Fruit fly (Drosophila melanogaster) whole organism: ENCODE results near the gene eIF3l.

ENCODE experiments used
- CG8478 ChIP-seq: fragments of >200 bp; optimal IDR thresholded peaks from 2 replicates; lab custom pipeline; 2018; ENCODE audit warnings: inconsistent platforms
- Dll ChIP-seq: fragments of >200 bp; optimal IDR thresholded peaks from 2 replicates; lab custom pipeline; 2017
- pan ChIP-seq: fragments of >200 bp; optimal IDR thresholded peaks from 2 replicates; lab custom pipeline; 2017
- psq ChIP-seq: fragments of >200 bp; optimal IDR thresholded peaks from 2 replicates; lab custom pipeline; 2017
- usp ChIP-seq: fragments of >200 bp; optimal IDR thresholded peaks from 2 replicates; lab custom pipeline; 2017; ENCODE audit warnings: missing biosample characterization, missing genetic modification characterization, mixed read lengths

DNA sequence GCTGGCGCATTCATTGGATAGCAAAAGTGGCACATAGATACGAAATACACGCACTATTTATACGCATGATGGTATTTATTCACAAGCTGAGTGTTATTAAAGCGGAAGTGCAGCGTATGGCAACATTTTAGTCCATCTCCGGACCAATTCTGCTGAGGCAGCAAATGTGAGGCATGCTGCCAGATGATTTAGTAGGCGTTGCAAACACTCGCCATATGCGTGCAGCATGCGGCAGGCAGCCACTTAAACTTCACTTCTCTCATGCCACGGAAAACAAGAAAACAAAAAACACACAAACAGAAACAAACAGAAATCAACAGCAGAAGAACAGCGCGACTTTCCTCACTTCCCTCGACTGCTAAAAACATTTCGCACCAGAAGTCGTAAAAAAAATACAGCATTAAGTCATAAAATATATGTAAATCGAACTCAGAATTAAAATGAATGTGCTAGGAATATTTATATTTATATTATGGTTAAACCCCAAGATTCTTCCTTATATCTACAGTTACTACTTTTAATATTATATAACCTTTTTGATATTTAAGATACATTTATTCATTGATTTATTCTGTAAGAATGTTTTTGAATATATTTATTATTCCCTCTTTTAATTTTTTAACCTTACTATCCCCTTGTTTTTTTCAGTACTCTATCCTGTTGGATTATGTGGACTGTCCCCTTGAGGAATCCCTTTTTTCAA is 46.4 kb downstream of the eIF3l start:
- TF ChIP-seq CG8478 (lab: Kevin White, UChicago) (no peak), usp (GFP tag; lab: Kevin White, UChicago) (no peak), psq (lab: Kevin White, UChicago) (no peak), pan (lab: Kevin White, UChicago) (no peak), Dll (lab: Kevin White, UChicago) (no peak)
